Worm (Caenorhabditis elegans) whole organism, early embryonic: ENCODE measurements around the gene dsb-3.
A peak's percentile ranks its signal among the peaks of the same experiment; 100 is the strongest.

ENCODE experiments used
- B0310.2 ChIP-seq: sonication (generic microtip); optimal IDR thresholded peaks from 2 replicates; lab custom pipeline; 2016; ENCODE audit warnings: mild to moderate bottlenecking, missing genetic modification characterization, missing compliant biosample characterization
- F13C5.2 ChIP-seq: sonication (generic microtip); optimal IDR thresholded peaks from 2 replicates; lab custom pipeline; 2017; ENCODE audit warnings: mild to moderate bottlenecking, missing genetic modification characterization, inconsistent platforms, missing compliant biosample characterization
- aly-1 ChIP-seq: sonication (generic microtip); optimal IDR thresholded peaks from 2 replicates; lab custom pipeline; 2016; ENCODE audit warnings: missing genetic modification characterization, missing compliant biosample characterization
- ama-1 ChIP-seq: fragments of 150-350 bp; optimal IDR thresholded peaks from 2 replicates; lab custom pipeline; 2014
- ceh-36 ChIP-seq: sonication (generic microtip); optimal IDR thresholded peaks from 2 replicates; lab custom pipeline; 2016; ENCODE audit warnings: missing genetic modification characterization, inconsistent platforms, missing compliant biosample characterization
- flt-1 ChIP-seq: fragments of 200-800 bp; sonication (Bioruptor generic); IDR thresholded peaks from 2 replicates; pipeline ENCODE4 v1.3.6; 2022; ENCODE audit warnings: missing genetic modification characterization, missing compliant biosample characterization
- hmbx-1 ChIP-seq: sonication (generic microtip); optimal IDR thresholded peaks from 2 replicates; lab custom pipeline; 2016; ENCODE audit warnings: mild to moderate bottlenecking, missing genetic modification characterization, missing compliant biosample characterization
- hmg-4 ChIP-seq: fragments of 200-800 bp; sonication (Bioruptor generic); optimal IDR thresholded peaks from 2 replicates; lab custom pipeline; 2018; ENCODE audit warnings: mild to moderate bottlenecking, missing genetic modification characterization, missing compliant biosample characterization
- pes-1 ChIP-seq: fragments of 200-800 bp; sonication (Bioruptor generic); IDR thresholded peaks from 2 replicates; pipeline ENCODE4 v1.3.6; 2022; ENCODE audit warnings: missing genetic modification reagents, missing genetic modification characterization, missing compliant biosample characterization
- tbx-11 ChIP-seq: fragments of 200-800 bp; sonication (Bioruptor generic); IDR thresholded peaks from 2 replicates; pipeline ENCODE4 v1.3.6; 2022; ENCODE audit warnings: missing genetic modification characterization, missing compliant biosample characterization
- tbx-37 ChIP-seq: fragments of 200-800 bp; sonication (Bioruptor generic); conservative IDR thresholded peaks from 2 replicates; pipeline ENCODE4 v1.3.6; 2022; ENCODE audit warnings: missing genetic modification reagents, missing genetic modification characterization, missing compliant biosample characterization
- tra-4 ChIP-seq: sonication (generic microtip); optimal IDR thresholded peaks from 2 replicates; lab custom pipeline; 2017; ENCODE audit warnings: missing genetic modification characterization, missing compliant biosample characterization

ce11 chrIV:7709701-7710100, 49.7 kb downstream of the dsb-3 start, which contains the start of the genes mrpl-1, emc-6 and mrps-24:
- TF ChIP-seq ama-1 (lab: Kevin White, UChicago) (no peak), tbx-37 (GFP tag; lab: Robert Waterston, UW) (no peak), pes-1 (no peak), F13C5.2 (tag; lab: Kevin White, UChicago) (peak; percentile 27), B0310.2 (tag; lab: Kevin White, UChicago) (no peak), flt-1 (GFP tag; lab: Robert Waterston, UW) (no peak), hmg-4 (GFP tag; lab: Kevin White, UChicago) (no peak), tbx-11 (GFP tag; lab: Robert Waterston, UW) (no peak), ceh-36 (tag; lab: Kevin White, UChicago) (no peak), aly-1 (tag; lab: Kevin White, UChicago) (no peak), tra-4 (tag; lab: Kevin White, UChicago) (no peak), hmbx-1 (tag; lab: Kevin White, UChicago) (no peak)
